Worm (Caenorhabditis elegans) whole organism, L2 larva: ENCODE data around the gene lfi-1.

Experiments used
- C34F6.9 ChIP-seq: fragments of 150-350 bp; optimal IDR thresholded peaks from 2 replicates; lab custom pipeline; 2014; ENCODE audit warnings: missing biosample characterization, missing genetic modification characterization
- R02D3.7 ChIP-seq: fragments of 150-350 bp; optimal IDR thresholded peaks from 2 replicates; lab custom pipeline; 2014; ENCODE audit warnings: missing biosample characterization, missing genetic modification characterization
- Y55F3AM.14 ChIP-seq: fragments of 200-800 bp; sonication (Bioruptor generic); optimal IDR thresholded peaks from 2 replicates; lab custom pipeline; 2018; ENCODE audit warnings: mild to moderate bottlenecking, missing genetic modification characterization, missing compliant biosample characterization
- alr-1 ChIP-seq: fragments of 150-350 bp; optimal IDR thresholded peaks from 2 replicates; lab custom pipeline; 2014; ENCODE audit warnings: missing biosample characterization, missing genetic modification characterization
- aly-2 ChIP-seq: fragments of 150-350 bp; optimal IDR thresholded peaks from 2 replicates; lab custom pipeline; 2014; ENCODE audit warnings: missing biosample characterization, missing genetic modification characterization
- blmp-1 ChIP-seq: sonication (generic microtip); optimal IDR thresholded peaks from 2 replicates; lab custom pipeline; 2017; ENCODE audit warnings: missing genetic modification characterization, mild to moderate bottlenecking, missing compliant biosample characterization, antibody characterized with exemption, moderate library complexity; ENCODE audit not compliant: insufficient read depth
- ceh-16 ChIP-seq: fragments of 150-350 bp; optimal IDR thresholded peaks from 2 replicates; lab custom pipeline; 2014; ENCODE audit warnings: missing biosample characterization, missing genetic modification characterization
- ceh-82 ChIP-seq: fragments of 150-350 bp; optimal IDR thresholded peaks from 2 replicates; lab custom pipeline; 2014; ENCODE audit warnings: missing biosample characterization, missing genetic modification characterization
- elt-1 ChIP-seq: fragments of 150-350 bp; optimal IDR thresholded peaks from 2 replicates; lab custom pipeline; 2014; ENCODE audit warnings: missing biosample characterization, missing genetic modification characterization
- gmeb-1 ChIP-seq: fragments of 150-350 bp; optimal IDR thresholded peaks from 2 replicates; lab custom pipeline; 2014; ENCODE audit warnings: missing biosample characterization, missing genetic modification characterization
- lin-11 ChIP-seq: fragments of 150-350 bp; sonication (generic microtip); optimal IDR thresholded peaks from 2 replicates; lab custom pipeline; 2014; ENCODE audit warnings: missing biosample characterization, missing genetic modification characterization, inconsistent platforms, mixed read lengths
- lin-39 ChIP-seq: fragments of 150-350 bp; optimal IDR thresholded peaks from 2 replicates; lab custom pipeline; 2014; ENCODE audit warnings: missing biosample characterization, missing genetic modification reagents, missing genetic modification characterization
- lsy-2 ChIP-seq, 2 experiments: fragments of 150-350 bp in 1 of 2; sonication (generic microtip) in 1 of 2; optimal IDR thresholded peaks; 2 replicates each; lab custom pipeline; 2014 to 2017; ENCODE audit warnings: missing biosample characterization in 2 of 2, missing genetic modification characterization in 2 of 2
- mab-5 ChIP-seq: fragments of 150-350 bp; optimal IDR thresholded peaks from 2 replicates; lab custom pipeline; 2014; ENCODE audit warnings: missing biosample characterization, missing genetic modification characterization
- mbf-1 ChIP-seq: sonication (generic microtip); optimal IDR thresholded peaks from 2 replicates; lab custom pipeline; 2017; ENCODE audit warnings: missing biosample characterization, missing genetic modification characterization
- mdl-1 ChIP-seq, 2 experiments: fragments of 150-350 bp in 1 of 2; sonication (generic microtip) in 1 of 2; optimal IDR thresholded peaks; 2 replicates each; lab custom pipeline; 2017; ENCODE audit warnings: missing biosample characterization in 2 of 2, missing genetic modification characterization in 2 of 2
- nhr-11 ChIP-seq: fragments of 150-350 bp; optimal IDR thresholded peaks from 2 replicates; lab custom pipeline; 2014; ENCODE audit warnings: missing biosample characterization, missing genetic modification characterization
- nhr-12 ChIP-seq: fragments of 150-350 bp; optimal IDR thresholded peaks from 2 replicates; lab custom pipeline; 2014; ENCODE audit warnings: missing biosample characterization, missing genetic modification characterization
- nhr-129 ChIP-seq: fragments of 150-350 bp; optimal IDR thresholded peaks from 2 replicates; lab custom pipeline; 2014; ENCODE audit warnings: missing biosample characterization, missing genetic modification characterization
- nhr-77 ChIP-seq: fragments of 150-350 bp; optimal IDR thresholded peaks from 2 replicates; lab custom pipeline; 2014; ENCODE audit warnings: missing biosample characterization, missing genetic modification characterization
- peb-1 ChIP-seq: fragments of 150-350 bp; optimal IDR thresholded peaks from 2 replicates; lab custom pipeline; 2014; ENCODE audit warnings: missing biosample characterization, missing genetic modification characterization
- sem-4 ChIP-seq: fragments of 150-350 bp; optimal IDR thresholded peaks from 2 replicates; lab custom pipeline; 2014; ENCODE audit warnings: missing biosample characterization, missing genetic modification reagents, missing genetic modification characterization
- skn-1 ChIP-seq: sonication (generic microtip); optimal IDR thresholded peaks from 2 replicates; lab custom pipeline; 2017; ENCODE audit warnings: missing biosample characterization, missing genetic modification characterization
- snpc-4 ChIP-seq: fragments of 150-350 bp; optimal IDR thresholded peaks from 2 replicates; lab custom pipeline; 2014; ENCODE audit warnings: missing biosample characterization, missing genetic modification characterization
- unc-55 ChIP-seq: fragments of 150-350 bp; sonication (generic microtip); optimal IDR thresholded peaks from 3 replicates; lab custom pipeline; 2014; ENCODE audit warnings: missing biosample characterization, missing genetic modification reagents, missing genetic modification characterization
- ztf-4 ChIP-seq: fragments of 150-350 bp; optimal IDR thresholded peaks from 2 replicates; lab custom pipeline; 2014; ENCODE audit warnings: missing biosample characterization, missing genetic modification characterization

Gene lfi-1

DNA sequence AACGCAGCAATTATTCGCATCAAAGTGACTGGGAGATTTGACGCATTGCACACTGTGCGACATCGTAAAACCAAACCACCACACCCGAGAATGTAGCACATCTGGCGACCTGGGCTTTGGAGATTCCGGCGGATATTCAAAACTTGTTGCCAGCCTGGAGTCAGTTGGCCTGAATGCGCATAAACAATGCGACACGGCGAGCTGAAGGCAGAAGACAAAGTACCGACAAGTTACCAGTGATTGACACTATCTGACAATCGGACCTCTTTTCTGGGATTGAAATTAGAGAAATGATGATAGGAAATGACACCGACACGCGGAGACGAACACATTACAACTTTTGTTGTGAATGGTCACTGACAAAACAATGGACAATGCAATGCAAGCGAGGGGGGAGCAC lies 62.2 kb downstream of the lfi-1 start:
- TF ChIP-seq mbf-1 (no peak), peb-1 (tag; lab: Kevin White, UChicago) (no peak), nhr-11 (tag; lab: Kevin White, UChicago) (no peak), sem-4 (tag; lab: Kevin White, UChicago) (no peak), skn-1 (no peak), elt-1 (tag; lab: Kevin White, UChicago) (no peak), lin-11 (no peak), aly-2 (tag; lab: Kevin White, UChicago) (no peak), ceh-82 (tag; lab: Kevin White, UChicago) (no peak), mdl-1 (tag; optimal IDR thresholded peaks at IDR 0.05; lab: Kevin White, UChicago) (no peak), ceh-16 (tag; lab: Kevin White, UChicago) (no peak), Y55F3AM.14 (GFP tag; lab: Kevin White, UChicago) (no peak), ztf-4 (tag; lab: Kevin White, UChicago) (no peak), gmeb-1 (no peak), lin-39 (tag; lab: Kevin White, UChicago) (no peak), blmp-1 (tag; lab: Kevin White, UChicago) (no peak), nhr-77 (tag; lab: Kevin White, UChicago) (no peak)
- TF ChIP-seq, all 48 proteins: peak for 0

DNA sequence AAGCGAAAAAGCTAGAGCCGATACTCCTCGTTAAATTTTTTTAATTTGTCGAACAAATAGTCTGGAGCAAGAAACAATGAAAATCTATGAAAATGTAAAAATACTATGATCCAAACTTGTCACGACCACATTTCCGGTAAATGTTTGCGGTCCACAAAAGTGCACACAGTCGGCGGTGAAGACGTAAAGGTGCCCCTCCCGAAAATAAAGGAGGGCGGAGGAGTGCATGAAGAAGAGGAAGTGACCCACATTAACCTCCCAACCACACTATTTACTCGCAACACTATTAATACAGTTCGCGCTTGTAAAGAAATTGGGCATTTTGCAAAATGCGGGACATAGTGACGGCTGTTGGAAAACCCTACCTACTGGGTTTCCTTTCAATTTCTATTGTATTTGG lies 63.4 kb downstream of the lfi-1 start:
- TF ChIP-seq aly-2 (tag; lab: Kevin White, UChicago) (no peak), ceh-82 (tag; lab: Kevin White, UChicago) (no peak), ceh-16 (tag; lab: Kevin White, UChicago) (no peak), mdl-1 (tag; optimal IDR thresholded peaks at IDR 0.05; lab: Kevin White, UChicago) (no peak), unc-55 (GFP tag; lab: Kevin White, UChicago) (no peak), peb-1 (tag; lab: Kevin White, UChicago) (no peak), skn-1 (no peak), R02D3.7 (no peak), nhr-12 (tag; lab: Kevin White, UChicago) (no peak), gmeb-1 (no peak), mab-5 (tag; lab: Kevin White, UChicago) (no peak), lsy-2 (tag; optimal IDR thresholded peaks at IDR 0.05; lab: Kevin White, UChicago) (no peak), ztf-4 (tag; lab: Kevin White, UChicago) (no peak), C34F6.9 (tag; lab: Kevin White, UChicago) (no peak), nhr-129 (tag; lab: Kevin White, UChicago) (no peak), alr-1 (tag; lab: Kevin White, UChicago) (no peak), snpc-4 (no peak)
